Fruit fly (Drosophila melanogaster) whole organism, prepupa: ENCODE data around the gene CG33253.

Experiments
- Blimp-1 ChIP-seq: fragments of 200-800 bp; sonication (Bioruptor generic); optimal IDR thresholded peaks from 3 replicates; lab custom pipeline; 2017; ENCODE audit warnings: missing biosample characterization, missing genetic modification characterization, mild to moderate bottlenecking, moderate library complexity, missing genetic modification reagents
- CG10631 ChIP-seq: fragments of 200-800 bp; sonication (Bioruptor generic); optimal IDR thresholded peaks from 2 replicates; lab custom pipeline; 2016; ENCODE audit warnings: missing biosample characterization, missing genetic modification characterization
- CG10669 ChIP-seq: fragments of 200-800 bp; sonication (Bioruptor generic); optimal IDR thresholded peaks from 3 replicates; lab custom pipeline; 2018; ENCODE audit warnings: missing biosample characterization, mild to moderate bottlenecking, missing genetic modification characterization, moderate library complexity
- CG11294 ChIP-seq: fragments of 200-800 bp; sonication (Bioruptor generic); IDR thresholded peaks from 2 replicates; pipeline ENCODE4 v1.3.6; 2022; ENCODE audit warnings: missing biosample characterization, missing genetic modification characterization
- CG11902 ChIP-seq: fragments of 200-800 bp; sonication (Bioruptor generic); optimal IDR thresholded peaks from 3 replicates; lab custom pipeline; 2016; ENCODE audit warnings: missing biosample characterization, missing genetic modification characterization
- CG15336 ChIP-seq: fragments of 200-800 bp; sonication (Bioruptor generic); IDR thresholded peaks from 2 replicates; pipeline ENCODE4 v1.3.6; 2022; ENCODE audit warnings: missing biosample characterization, missing genetic modification characterization
- CG1621 ChIP-seq: fragments of 200-800 bp; sonication (Bioruptor generic); optimal IDR thresholded peaks from 3 replicates; lab custom pipeline; 2018; ENCODE audit warnings: missing biosample characterization, mild to moderate bottlenecking, missing genetic modification characterization
- CG16779 ChIP-seq: fragments of 200-800 bp; sonication (Bioruptor generic); optimal IDR thresholded peaks from 3 replicates; lab custom pipeline; 2017; ENCODE audit warnings: missing biosample characterization, mild to moderate bottlenecking, missing genetic modification characterization
- CG3032 ChIP-seq: fragments of 200-800 bp; optimal IDR thresholded peaks from 2 replicates; lab custom pipeline; 2019; ENCODE audit warnings: missing biosample characterization, mild to moderate bottlenecking, missing genetic modification characterization, moderate library complexity
- CG32006 ChIP-seq: fragments of 200-800 bp; sonication (Bioruptor generic); optimal IDR thresholded peaks from 3 replicates; lab custom pipeline; 2017; ENCODE audit warnings: missing biosample characterization, mild to moderate bottlenecking, missing genetic modification characterization
- CG34406 ChIP-seq: fragments of 200-800 bp; sonication (Bioruptor generic); optimal IDR thresholded peaks from 3 replicates; lab custom pipeline; 2016; ENCODE audit warnings: missing biosample characterization, missing genetic modification characterization
- CG6163 ChIP-seq: fragments of 200-800 bp; sonication (Bioruptor generic); IDR thresholded peaks from 3 replicates; pipeline ENCODE4 v1.3.6; 2022; ENCODE audit warnings: missing biosample characterization, missing genetic modification characterization
- CG6276 ChIP-seq: fragments of 200-800 bp; sonication (Bioruptor generic); optimal IDR thresholded peaks from 2 replicates; lab custom pipeline; 2017; ENCODE audit warnings: missing biosample characterization, mild to moderate bottlenecking, missing genetic modification characterization
- CG6792 ChIP-seq: fragments of 200-800 bp; sonication (Bioruptor generic); optimal IDR thresholded peaks from 3 replicates; lab custom pipeline; 2016; ENCODE audit warnings: missing biosample characterization, missing genetic modification characterization
- CG6808 ChIP-seq: fragments of 200-800 bp; sonication (Bioruptor generic); optimal IDR thresholded peaks from 3 replicates; lab custom pipeline; 2017; ENCODE audit warnings: missing biosample characterization, missing genetic modification characterization, mild to moderate bottlenecking, moderate library complexity, missing genetic modification reagents
- CG6854 ChIP-seq: fragments of 200-800 bp; sonication (Bioruptor generic); optimal IDR thresholded peaks from 2 replicates; lab custom pipeline; 2017; ENCODE audit warnings: missing biosample characterization, mild to moderate bottlenecking, missing genetic modification characterization
- CG8119 ChIP-seq: fragments of 200-800 bp; sonication (Bioruptor generic); IDR thresholded peaks from 3 replicates; pipeline ENCODE4 v1.3.6; 2022; ENCODE audit warnings: missing biosample characterization, missing genetic modification characterization
- CG8319 ChIP-seq: fragments of 200-800 bp; sonication (Bioruptor generic); optimal IDR thresholded peaks from 3 replicates; lab custom pipeline; 2016; ENCODE audit warnings: missing biosample characterization, missing genetic modification characterization
- CG8632 ChIP-seq: fragments of 200-800 bp; sonication (Bioruptor generic); optimal IDR thresholded peaks from 3 replicates; lab custom pipeline; 2016; ENCODE audit warnings: missing biosample characterization, missing genetic modification characterization
- CG9139 ChIP-seq: fragments of 200-800 bp; sonication (Bioruptor generic); optimal IDR thresholded peaks from 3 replicates; lab custom pipeline; 2017; ENCODE audit warnings: missing biosample characterization, mild to moderate bottlenecking, missing genetic modification characterization
- Eip75B ChIP-seq: fragments of 200-800 bp; sonication (Bioruptor generic); optimal IDR thresholded peaks from 3 replicates; lab custom pipeline; 2016; ENCODE audit warnings: missing biosample characterization, missing genetic modification characterization
- Eip78C ChIP-seq: fragments of 200-800 bp; sonication (Bioruptor generic); peaks from one replicate; lab custom pipeline; 2016; ENCODE audit warnings: missing biosample characterization, missing genetic modification characterization
- Eip93F ChIP-seq: fragments of 200-800 bp; sonication (Bioruptor generic); optimal IDR thresholded peaks from 2 replicates; lab custom pipeline; 2016; ENCODE audit warnings: missing biosample characterization, mild to moderate bottlenecking, missing genetic modification characterization
- Ets21C ChIP-seq: fragments of 200-800 bp; sonication (Bioruptor generic); optimal IDR thresholded peaks from 3 replicates; lab custom pipeline; 2016; ENCODE audit warnings: missing biosample characterization, missing genetic modification characterization
- Ets96B ChIP-seq: fragments of 200-800 bp; optimal IDR thresholded peaks from 2 replicates; lab custom pipeline; 2019; ENCODE audit warnings: missing biosample characterization, mild to moderate bottlenecking, missing genetic modification characterization, moderate library complexity
- Gug ChIP-seq: fragments of 200-800 bp; sonication (Bioruptor generic); IDR thresholded peaks from 2 replicates; pipeline ENCODE4 v1.3.6; 2022; ENCODE audit warnings: missing biosample characterization, missing genetic modification characterization
- Hr38 ChIP-seq: sonication (Bioruptor generic); optimal IDR thresholded peaks from 2 replicates; lab custom pipeline; 2016; ENCODE audit warnings: missing biosample characterization, missing genetic modification characterization
- Hr39 ChIP-seq: fragments of 200-800 bp; sonication (Bioruptor generic); optimal IDR thresholded peaks from 2 replicates; lab custom pipeline; 2016; ENCODE audit warnings: missing biosample characterization, missing genetic modification characterization
- Hr4 ChIP-seq: fragments of 200-800 bp; sonication (Bioruptor generic); optimal IDR thresholded peaks from 3 replicates; lab custom pipeline; 2016; ENCODE audit warnings: missing biosample characterization, missing genetic modification characterization
- Met ChIP-seq: fragments of 200-800 bp; sonication (Bioruptor generic); optimal IDR thresholded peaks from 3 replicates; lab custom pipeline; 2016; ENCODE audit warnings: missing biosample characterization, missing genetic modification characterization
- OdsH ChIP-seq: fragments of 200-800 bp; sonication (Bioruptor generic); optimal IDR thresholded peaks from 3 replicates; lab custom pipeline; 2016; ENCODE audit warnings: missing biosample characterization, missing genetic modification characterization
- Smox ChIP-seq: fragments of 200-800 bp; sonication (Bioruptor generic); optimal IDR thresholded peaks from 3 replicates; lab custom pipeline; 2016; ENCODE audit warnings: missing biosample characterization, missing genetic modification characterization
- Sox14 ChIP-seq: fragments of 200-800 bp; sonication (Bioruptor generic); optimal IDR thresholded peaks from 3 replicates; lab custom pipeline; 2016; ENCODE audit warnings: missing biosample characterization, missing genetic modification characterization
- Sox15 ChIP-seq: fragments of 200-800 bp; sonication (Bioruptor generic); optimal IDR thresholded peaks from 3 replicates; lab custom pipeline; 2016; ENCODE audit warnings: missing biosample characterization, missing genetic modification characterization
- achi ChIP-seq: fragments of 200-800 bp; sonication (Bioruptor generic); optimal IDR thresholded peaks from 3 replicates; lab custom pipeline; 2016; ENCODE audit warnings: missing biosample characterization, missing genetic modification characterization
- cyc ChIP-seq: fragments of 200-800 bp; sonication (Bioruptor generic); optimal IDR thresholded peaks from 3 replicates; lab custom pipeline; 2016; ENCODE audit warnings: missing biosample characterization, missing genetic modification characterization
- dac ChIP-seq: fragments of 200-800 bp; sonication (Bioruptor generic); optimal IDR thresholded peaks from 2 replicates; lab custom pipeline; 2017; ENCODE audit warnings: missing biosample characterization, mild to moderate bottlenecking, missing genetic modification characterization
- dsx ChIP-seq: fragments of 200-800 bp; optimal IDR thresholded peaks from 3 replicates; lab custom pipeline; 2019; ENCODE audit warnings: missing biosample characterization, mild to moderate bottlenecking, missing genetic modification characterization, moderate library complexity; ENCODE audit not compliant: poor library complexity, severe bottlenecking
- esn ChIP-seq: fragments of 200-800 bp; sonication (Bioruptor generic); optimal IDR thresholded peaks from 2 replicates; lab custom pipeline; 2016; ENCODE audit warnings: missing biosample characterization, mild to moderate bottlenecking, missing genetic modification characterization, moderate library complexity
- lz ChIP-seq: fragments of 200-800 bp; sonication (Bioruptor generic); optimal IDR thresholded peaks from 3 replicates; lab custom pipeline; 2016; ENCODE audit warnings: missing biosample characterization, missing genetic modification characterization
- net ChIP-seq: fragments of 200-800 bp; sonication (Bioruptor generic); optimal IDR thresholded peaks from 3 replicates; lab custom pipeline; 2016; ENCODE audit warnings: missing biosample characterization, missing genetic modification characterization
- salr ChIP-seq, 2 experiments: fragments of 200-800 bp; sonication (Bioruptor generic); optimal IDR thresholded peaks; 3 replicates each; lab custom pipeline; 2016 to 2018; ENCODE audit warnings: missing biosample characterization in 2 of 2, missing genetic modification characterization in 2 of 2, mild to moderate bottlenecking in 1 of 2
- ss ChIP-seq, 2 experiments: fragments of 200-800 bp; sonication (Bioruptor generic); optimal IDR thresholded peaks; 2 replicates in 1 of 2; 3 replicates in 1 of 2; lab custom pipeline; 2017 to 2018; ENCODE audit warnings: mild to moderate bottlenecking in 2 of 2, missing biosample characterization in 2 of 2, missing genetic modification characterization in 2 of 2, moderate library complexity in 1 of 2
- svp ChIP-seq: fragments of 200-800 bp; sonication (Bioruptor generic); peaks from one replicate; lab custom pipeline; 2016; ENCODE audit warnings: missing biosample characterization, missing genetic modification characterization
- topi ChIP-seq: fragments of 200-800 bp; sonication (Bioruptor generic); optimal IDR thresholded peaks from 3 replicates; lab custom pipeline; 2016; ENCODE audit warnings: missing biosample characterization, missing genetic modification characterization
- vri ChIP-seq: fragments of 200-800 bp; sonication (Bioruptor generic); optimal IDR thresholded peaks from 3 replicates; lab custom pipeline; 2016; ENCODE audit warnings: missing biosample characterization, mild to moderate bottlenecking, missing genetic modification characterization

CG33253 gene

dm6 chrX:19153288-19154130 is 29.7 kb upstream of the CG33253 start (continued):
- TF ChIP-seq Eip75B (peak; percentile 62), dsx (peak; percentile 40), Eip78C (GFP tag; lab: Kevin White, UChicago) (peak; percentile 34), ss (GFP tag; optimal IDR thresholded peaks at IDR 0.05; lab: Kevin White, UChicago) (peak; percentile 29 to 50)
- TF ChIP-seq, all 60 proteins: peak for 20

dm6 chrX:19154249-19154648 is 29.0 kb upstream of the CG33253 start:
- TF ChIP-seq Eip78C (GFP tag; lab: Kevin White, UChicago) (no peak), Met (GFP tag; lab: Kevin White, UChicago) (no peak)

- TF ChIP-seq CG11902 (GFP tag; lab: Kevin White, UChicago) (peak; percentile 92), CG6854 (GFP tag; lab: Kevin White, UChicago) (peak; percentile 84), salr (GFP tag; optimal IDR thresholded peaks at IDR 0.05; lab: Kevin White, UChicago) (peak; percentile 81 to 85), Gug (GFP tag; lab: Robert Waterston, UW) (peak; percentile 93), CG32006 (GFP tag; lab: Kevin White, UChicago) (peak; percentile 97), svp (GFP tag; lab: Kevin White, UChicago) (peak; percentile 99), vri (peak; percentile 88), CG10631 (GFP tag; lab: Kevin White, UChicago) (peak; percentile 94), Sox14 (GFP tag; lab: Kevin White, UChicago) (peak; percentile 95), lz (GFP tag; lab: Kevin White, UChicago) (peak; percentile 95), cyc (GFP tag; lab: Kevin White, UChicago) (peak; percentile 95), Blimp-1 (GFP tag; lab: Kevin White, UChicago) (peak; percentile 84), Hr4 (peak; percentile 96), Ets21C (GFP tag; lab: Kevin White, UChicago) (peak; percentile 89), CG8119 (GFP tag; lab: Robert Waterston, UW) (peak; percentile 94), CG15336 (GFP tag; lab: Robert Waterston, UW) (peak; percentile 95), CG11294 (GFP tag; lab: Robert Waterston, UW) (peak; percentile 78), CG6163 (GFP tag; lab: Robert Waterston, UW) (peak; percentile 97), esn (GFP tag; lab: Kevin White, UChicago) (peak; percentile 96), topi (GFP tag; lab: Kevin White, UChicago) (peak; percentile 97), CG6276 (GFP tag; lab: Kevin White, UChicago) (peak; percentile 89), CG8632 (peak; percentile 92), achi (GFP tag; lab: Kevin White, UChicago) (peak; percentile 95), CG10669 (GFP tag; lab: Kevin White, UChicago) (peak; percentile 91), CG6808 (GFP tag; lab: Kevin White, UChicago) (peak; percentile 86), Smox (peak; percentile 93), net (GFP tag; lab: Kevin White, UChicago) (peak; percentile 94), Sox15 (GFP tag; lab: Kevin White, UChicago) (peak; percentile 91), dsx (peak; percentile 91), Hr39 (GFP tag; lab: Kevin White, UChicago) (peak; percentile 95), CG6792 (GFP tag; lab: Kevin White, UChicago) (peak; percentile 96), CG34406 (GFP tag; lab: Kevin White, UChicago) (peak; percentile 94), OdsH (GFP tag; lab: Kevin White, UChicago) (peak; percentile 92), Hr38 (GFP tag; lab: Kevin White, UChicago) (no peak), Ets96B (peak; percentile 88), Eip78C (GFP tag; lab: Kevin White, UChicago) (peak; percentile 99), CG8319 (GFP tag; lab: Kevin White, UChicago) (peak; percentile 92), dac (GFP tag; lab: Kevin White, UChicago) (peak; percentile 91), CG3032 (tag; lab: Kevin White, UChicago) (peak; percentile 85), Eip93F (GFP tag; lab: Kevin White, UChicago) (peak; percentile 83), CG16779 (tag; lab: Kevin White, UChicago) (peak; percentile 84), CG1621 (peak; percentile 89), CG9139 (GFP tag; lab: Kevin White, UChicago) (peak; percentile 77)
These were observed 28.2 kb upstream of the CG33253 start for dm6 chrX:19154998-19155397.
